1 worm cellular context compared by ENCODE assay signal in genomic region chrIII:8432143-8432542, ce11.
TF ChIP-seq lines count a peak whose summit lies in the region.

ZK1236.5 (minus strand) TSS chrIII:8432214.

TF ChIP-seq in whole organism, L1 larva, 84 proteins besides CTCF, POLR2A, EP300 and RAD21 (continued from another document):
- TF ChIP-seq aly-2 (tag; optimal IDR thresholded peaks at IDR 0.05; lab: Kevin White, UChicago) (peak; percentile 49), ceh-63 (GFP tag; optimal IDR thresholded peaks at IDR 0.05; lab: Kevin White, UChicago) (no peak), unc-86 (tag; optimal IDR thresholded peaks at IDR 0.05; lab: Kevin White, UChicago) (no peak), rnt-1 (tag; optimal IDR thresholded peaks at IDR 0.05; lab: Kevin White, UChicago) (peak; percentile 12), ceh-82 (tag; optimal IDR thresholded peaks at IDR 0.05; lab: Kevin White, UChicago) (peak in 1 of 3 experiments; percentile 26), irx-1 (tag; optimal IDR thresholded peaks at IDR 0.05; lab: Kevin White, UChicago) (no peak), snpc-4 (tag; optimal IDR thresholded peaks at IDR 0.05; lab: Kevin White, UChicago) (no peak), zag-1 (tag; optimal IDR thresholded peaks at IDR 0.05; lab: Kevin White, UChicago) (no peak), nhr-85 (tag; lab: Kevin White, UChicago) (peak; percentile 39)
